Fruit fly (Drosophila melanogaster) whole organism: Measurements from ENCODE around the gene hob.

Source experiments
- CG8478 ChIP-seq: fragments of >200 bp; optimal IDR thresholded peaks from 2 replicates; lab custom pipeline; 2018; ENCODE audit warnings: inconsistent platforms
- Dll ChIP-seq: fragments of >200 bp; optimal IDR thresholded peaks from 2 replicates; lab custom pipeline; 2017
- EcR ChIP-seq, 2 experiments: fragments of >200 bp; optimal IDR thresholded peaks; 2 replicates each; lab custom pipeline; 2017; ENCODE audit warnings: missing biosample characterization in 2 of 2, missing genetic modification characterization in 2 of 2, missing genetic modification reagents in 2 of 2
- pan ChIP-seq: fragments of >200 bp; optimal IDR thresholded peaks from 2 replicates; lab custom pipeline; 2017
- psq ChIP-seq: fragments of >200 bp; optimal IDR thresholded peaks from 2 replicates; lab custom pipeline; 2017
- usp ChIP-seq: fragments of >200 bp; optimal IDR thresholded peaks from 2 replicates; lab custom pipeline; 2017; ENCODE audit warnings: missing biosample characterization, missing genetic modification characterization, mixed read lengths

Gene hob

dm6 chr3L:3218859-3219258, at the start of gene hob, which contains the start of gene nSMase:
TSS of gene hob (minus strand) at chr3L:3218920.
TSS of gene nSMase (plus strand) at chr3L:3219156.
- TF ChIP-seq usp (no peak), EcR (GFP tag; optimal IDR thresholded peaks at IDR 0.05; lab: Kevin White, UChicago) (no peak), psq (lab: Kevin White, UChicago) (no peak), CG8478 (lab: Kevin White, UChicago) (no peak), Dll (lab: Kevin White, UChicago) (no peak), pan (no peak)

dm6 chr3L:3268161-3268560, 49.4 kb upstream of the hob start, which contains the start of gene CG34265:
TSS of gene CG34265 (plus strand) at chr3L:3268461.
- no peak for TF ChIP-seq EcR (GFP tag; optimal IDR thresholded peaks at IDR 0.05; lab: Kevin White, UChicago)
- TF ChIP-seq pan = no peak
- no peak for TF ChIP-seq psq (lab: Kevin White, UChicago)
- no peak for TF ChIP-seq CG8478 (lab: Kevin White, UChicago)
- no peak for TF ChIP-seq usp
- no peak for TF ChIP-seq Dll (lab: Kevin White, UChicago)

dm6 chr3L:3266306-3266705, 47.6 kb upstream of the hob start:
- no peak for TF ChIP-seq usp
- no peak for TF ChIP-seq psq (lab: Kevin White, UChicago)
- no peak for TF ChIP-seq CG8478 (lab: Kevin White, UChicago)
- no peak for TF ChIP-seq pan
- no peak for TF ChIP-seq EcR (GFP tag; optimal IDR thresholded peaks at IDR 0.05; lab: Kevin White, UChicago)
- no peak for TF ChIP-seq Dll (lab: Kevin White, UChicago)

- no peak for TF ChIP-seq psq (lab: Kevin White, UChicago)
- TF ChIP-seq EcR (GFP tag; optimal IDR thresholded peaks at IDR 0.05; lab: Kevin White, UChicago) = no peak
- no peak for TF ChIP-seq usp
- no peak for TF ChIP-seq Dll (lab: Kevin White, UChicago)
- TF ChIP-seq CG8478 (lab: Kevin White, UChicago) = no peak
- TF ChIP-seq pan = no peak
Observed at dm6 chr3L:3261642-3262041, 42.9 kb upstream of the hob start.

dm6 chr3L:3259703-3260102, 41.0 kb upstream of the hob start:
- TF ChIP-seq CG8478 (lab: Kevin White, UChicago) = no peak
- no peak for TF ChIP-seq pan
- TF ChIP-seq Dll (lab: Kevin White, UChicago) = no peak
- TF ChIP-seq usp = no peak
- no peak for TF ChIP-seq psq (lab: Kevin White, UChicago)
- no peak for TF ChIP-seq EcR (GFP tag; optimal IDR thresholded peaks at IDR 0.05; lab: Kevin White, UChicago)

dm6 chr3L:3257690-3258089, 39.0 kb upstream of the hob start, which contains the start of gene ckd:
TSS of gene ckd (plus strand) at chr3L:3257878.
- no peak for TF ChIP-seq pan

- no peak for TF ChIP-seq usp
- TF ChIP-seq pan = no peak
- no peak for TF ChIP-seq psq (lab: Kevin White, UChicago)
- TF ChIP-seq EcR (GFP tag; optimal IDR thresholded peaks at IDR 0.05; lab: Kevin White, UChicago) = no peak
- TF ChIP-seq Dll (lab: Kevin White, UChicago) = no peak
- TF ChIP-seq CG8478 (lab: Kevin White, UChicago) = no peak
Observed at dm6 chr3L:3253631-3254030, 34.9 kb upstream of the hob start.

dm6 chr3L:3252884-3253283, 34.2 kb upstream of the hob start:
- TF ChIP-seq CG8478 (lab: Kevin White, UChicago) (no peak), pan (no peak), psq (lab: Kevin White, UChicago) (no peak), usp (no peak), Dll (lab: Kevin White, UChicago) (no peak), EcR (GFP tag; optimal IDR thresholded peaks at IDR 0.05; lab: Kevin White, UChicago) (no peak)

dm6 chr3L:3251659-3252490, 33.2 kb upstream of the hob start:
- TF ChIP-seq Dll (lab: Kevin White, UChicago) (no peak), CG8478 (lab: Kevin White, UChicago) (no peak), psq (lab: Kevin White, UChicago) (no peak), EcR (GFP tag; optimal IDR thresholded peaks at IDR 0.05; lab: Kevin White, UChicago) (no peak), pan (no peak), usp (no peak)

dm6 chr3L:3250922-3251658, 32.4 kb upstream of the hob start:
- no peak for TF ChIP-seq usp
- no peak for TF ChIP-seq Dll (lab: Kevin White, UChicago)

dm6 chr3L:3249997-3250774, 31.5 kb upstream of the hob start:
- TF ChIP-seq usp = no peak
- no peak for TF ChIP-seq EcR (GFP tag; optimal IDR thresholded peaks at IDR 0.05; lab: Kevin White, UChicago)
- TF ChIP-seq pan = no peak
- no peak for TF ChIP-seq CG8478 (lab: Kevin White, UChicago)

- TF ChIP-seq Dll (lab: Kevin White, UChicago) = no peak
- no peak for TF ChIP-seq EcR (GFP tag; optimal IDR thresholded peaks at IDR 0.05; lab: Kevin White, UChicago)
- no peak for TF ChIP-seq psq (lab: Kevin White, UChicago)
- TF ChIP-seq pan = no peak
Observed at dm6 chr3L:3249664-3249996, 30.9 kb upstream of the hob start.
